Worm (Caenorhabditis elegans): ENCODE data around the gene C28A5.1.

- TF ChIP-seq lin-32 (GFP tag; optimal IDR thresholded peaks at IDR 0.05) (no peak), unc-62 (GFP tag; optimal IDR thresholded peaks at IDR 0.05) (no peak), mep-1 (tag; optimal IDR thresholded peaks at IDR 0.05) (no peak), lsy-2 (tag; optimal IDR thresholded peaks at IDR 0.05) (no peak), ces-1 (GFP tag; optimal IDR thresholded peaks at IDR 0.05) (no peak), nhr-12 (tag; optimal IDR thresholded peaks at IDR 0.05) (no peak), nhr-28 (tag; optimal IDR thresholded peaks at IDR 0.05) (no peak), lin-13 (tag; optimal IDR thresholded peaks at IDR 0.05) (no peak), ceh-39 (tag; optimal IDR thresholded peaks at IDR 0.05) (no peak), pha-4 (tag; optimal IDR thresholded peaks at IDR 0.05) (no peak)
Measured at ce11 chrIII:4429402-4429801, 4.7 kb downstream of the C28A5.1 start, which contains the start of gene C28A5.6.

Data from whole organism, mixed stage, embryonic.